Fruit fly (Drosophila melanogaster) whole organism, wandering third instar larva: ENCODE results near the gene phol.

Experiments
- Abd-B ChIP-seq: fragments of >200 bp; optimal IDR thresholded peaks from 2 replicates; lab custom pipeline; 2017; ENCODE audit warnings: missing biosample characterization, missing genetic modification characterization
- CG32264 ChIP-seq: fragments of 200-800 bp; sonication (Bioruptor generic); optimal IDR thresholded peaks from 2 replicates; lab custom pipeline; 2016; ENCODE audit warnings: missing biosample characterization, missing genetic modification characterization
- CG9705 ChIP-seq: fragments of 200-800 bp; sonication (Bioruptor generic); optimal IDR thresholded peaks from 2 replicates; lab custom pipeline; 2018; ENCODE audit warnings: missing biosample characterization, mild to moderate bottlenecking, missing genetic modification characterization
- CrebA ChIP-seq: fragments of 200-800 bp; sonication (Bioruptor generic); optimal IDR thresholded peaks from 2 replicates; lab custom pipeline; 2016; ENCODE audit warnings: missing biosample characterization, mild to moderate bottlenecking, missing genetic modification characterization, borderline replicate concordance
- Dfd ChIP-seq: fragments of >200 bp; optimal IDR thresholded peaks from 2 replicates; lab custom pipeline; 2017; ENCODE audit warnings: missing biosample characterization, missing genetic modification characterization
- Dif ChIP-seq: fragments of 200-275, 200-300 bp; sonication (Bioruptor generic); optimal IDR thresholded peaks from 2 replicates; lab custom pipeline; 2018; ENCODE audit warnings: missing biosample characterization, missing genetic modification characterization; ENCODE audit not compliant: partially characterized antibody
- GATAd ChIP-seq: sonication (Bioruptor generic); optimal IDR thresholded peaks from 2 replicates; lab custom pipeline; 2016; ENCODE audit warnings: missing biosample characterization, missing genetic modification characterization
- HLH106 ChIP-seq: fragments of 200-800 bp; optimal IDR thresholded peaks from 3 replicates; lab custom pipeline; 2019; ENCODE audit warnings: missing biosample characterization, mild to moderate bottlenecking, missing genetic modification characterization, moderate library complexity
- Hnf4 ChIP-seq: fragments of 200-800 bp; sonication (Bioruptor generic); optimal IDR thresholded peaks from 2 replicates; lab custom pipeline; 2016; ENCODE audit warnings: missing biosample characterization, mild to moderate bottlenecking, missing genetic modification characterization
- Hr78 ChIP-seq: fragments of >200 bp; optimal IDR thresholded peaks from 2 replicates; lab custom pipeline; 2017; ENCODE audit warnings: missing biosample characterization, missing genetic modification characterization
- Hr83 ChIP-seq: fragments of 200-300 bp; sonication (Bioruptor generic); optimal IDR thresholded peaks from 2 replicates; lab custom pipeline; 2016; ENCODE audit warnings: missing biosample characterization, mild to moderate bottlenecking, missing genetic modification characterization, moderate library complexity; ENCODE audit not compliant: poor library complexity, severe bottlenecking
- Jra ChIP-seq: sonication (Bioruptor generic); optimal IDR thresholded peaks from 2 replicates; lab custom pipeline; 2016; ENCODE audit warnings: missing biosample characterization, missing genetic modification characterization
- Mio ChIP-seq: sonication (Bioruptor generic); optimal IDR thresholded peaks from 2 replicates; lab custom pipeline; 2016; ENCODE audit warnings: missing biosample characterization, missing genetic modification characterization
- Myc ChIP-seq: fragments of >200 bp; optimal IDR thresholded peaks from 2 replicates; lab custom pipeline; 2017
- N ChIP-seq: fragments of >200 bp; optimal IDR thresholded peaks from 2 replicates; lab custom pipeline; 2018; ENCODE audit warnings: missing biosample characterization, missing external identifiers, missing genetic modification characterization
- OdsH ChIP-seq: fragments of 200-800 bp; sonication (Bioruptor generic); optimal IDR thresholded peaks from 2 replicates; lab custom pipeline; 2016; ENCODE audit warnings: missing biosample characterization, mild to moderate bottlenecking, missing genetic modification characterization
- Rel ChIP-seq, 2 experiments: fragments of 200-800 bp; sonication (Bioruptor generic) in 1 of 2; optimal IDR thresholded peaks; 2 replicates in 1 of 2; 3 replicates in 1 of 2; lab custom pipeline; 2016 to 2019; ENCODE audit warnings: mild to moderate bottlenecking in 2 of 2, missing biosample characterization in 2 of 2, missing genetic modification characterization in 2 of 2, moderate library complexity in 1 of 2
- Sp1 ChIP-seq: fragments of 200-800 bp; sonication (Bioruptor generic); optimal IDR thresholded peaks from 3 replicates; lab custom pipeline; 2019; ENCODE audit warnings: missing biosample characterization, mild to moderate bottlenecking, missing genetic modification characterization, moderate library complexity
- Vsx2 ChIP-seq: fragments of 200-300, 225-300 bp; sonication (Bioruptor generic); optimal IDR thresholded peaks from 2 replicates; lab custom pipeline; 2018; ENCODE audit warnings: missing biosample characterization, missing genetic modification characterization; ENCODE audit not compliant: partially characterized antibody
- br ChIP-seq: fragments of 200-800 bp; sonication (Bioruptor generic); optimal IDR thresholded peaks from 2 replicates; lab custom pipeline; 2016; ENCODE audit warnings: missing biosample characterization, missing genetic modification characterization
- brk ChIP-seq: fragments of 200-800 bp; sonication (Bioruptor generic); optimal IDR thresholded peaks from 2 replicates; lab custom pipeline; 2016; ENCODE audit warnings: missing biosample characterization, mild to moderate bottlenecking, missing genetic modification characterization
- dl ChIP-seq, 2 experiments: fragments of 175-275, 200-275 bp in 1 of 2; fragments of 200-275 bp in 1 of 2; sonication (Bioruptor generic); optimal IDR thresholded peaks; lab custom pipeline; 2018; ENCODE audit warnings: mild to moderate bottlenecking in 2 of 2, missing biosample characterization in 2 of 2, missing genetic modification characterization in 2 of 2, moderate library complexity in 2 of 2; ENCODE audit not compliant: partially characterized antibody in 2 of 2, insufficient read depth in 1 of 2
- dmrt93B ChIP-seq: fragments of 200-800 bp; sonication (Bioruptor generic); optimal IDR thresholded peaks from 2 replicates; lab custom pipeline; 2018; ENCODE audit warnings: missing biosample characterization, mild to moderate bottlenecking, missing genetic modification characterization
- dsf ChIP-seq: sonication (Bioruptor generic); optimal IDR thresholded peaks from 2 replicates; lab custom pipeline; 2016; ENCODE audit warnings: missing biosample characterization, missing genetic modification characterization, borderline replicate concordance
- ey ChIP-seq: fragments of 200-800 bp; sonication (Bioruptor generic); optimal IDR thresholded peaks from 2 replicates; lab custom pipeline; 2016; ENCODE audit warnings: missing biosample characterization, missing genetic modification characterization
- foxo ChIP-seq, 2 experiments: fragments of 200-800 bp; sonication (Bioruptor generic); optimal IDR thresholded peaks; 2 replicates in 1 of 2; 3 replicates in 1 of 2; lab custom pipeline; 2016 to 2017; ENCODE audit warnings: missing biosample characterization in 2 of 2, missing genetic modification characterization in 2 of 2
- fru ChIP-seq: fragments of 200-800 bp; sonication (Bioruptor generic); optimal IDR thresholded peaks from 3 replicates; lab custom pipeline; 2016; ENCODE audit warnings: missing biosample characterization, mild to moderate bottlenecking, missing genetic modification characterization
- h ChIP-seq: fragments of 200-800 bp; sonication (Bioruptor generic); optimal IDR thresholded peaks from 3 replicates; lab custom pipeline; 2016; ENCODE audit warnings: missing biosample characterization, mild to moderate bottlenecking, missing genetic modification characterization
- jim ChIP-seq: fragments of 175-275, 200-325 bp; sonication (Bioruptor generic); optimal IDR thresholded peaks from 2 replicates; lab custom pipeline; 2016; ENCODE audit warnings: missing biosample characterization, mild to moderate bottlenecking, missing genetic modification characterization
- lola ChIP-seq: fragments of >200 bp; optimal IDR thresholded peaks from 2 replicates; lab custom pipeline; 2017; ENCODE audit warnings: missing biosample characterization, missing genetic modification characterization
- pan ChIP-seq: fragments of >200 bp; optimal IDR thresholded peaks from 2 replicates; lab custom pipeline; 2017
- psq ChIP-seq: fragments of 200-800 bp; sonication (Bioruptor generic); optimal IDR thresholded peaks from 3 replicates; lab custom pipeline; 2017; ENCODE audit warnings: missing biosample characterization, mild to moderate bottlenecking, missing genetic modification characterization, moderate library complexity
- rgr ChIP-seq: fragments of 200-800 bp; sonication (Bioruptor generic); optimal IDR thresholded peaks from 3 replicates; lab custom pipeline; 2016; ENCODE audit warnings: missing biosample characterization, mild to moderate bottlenecking, missing genetic modification characterization
- sage ChIP-seq: fragments of 200-800 bp; sonication (Bioruptor generic); optimal IDR thresholded peaks from 2 replicates; lab custom pipeline; 2016; ENCODE audit warnings: missing biosample characterization, mild to moderate bottlenecking, missing genetic modification characterization
- sv ChIP-seq: fragments of 200-800 bp; sonication (Bioruptor generic); optimal IDR thresholded peaks from 3 replicates; lab custom pipeline; 2016; ENCODE audit warnings: missing biosample characterization, missing genetic modification characterization
- tai ChIP-seq: sonication (Bioruptor generic); optimal IDR thresholded peaks from 2 replicates; lab custom pipeline; 2016; ENCODE audit warnings: missing biosample characterization, missing genetic modification characterization
- usp ChIP-seq: fragments of >200 bp; optimal IDR thresholded peaks from 2 replicates; lab custom pipeline; 2017; ENCODE audit warnings: missing biosample characterization, missing genetic modification characterization
- woc ChIP-seq: sonication (Bioruptor generic); optimal IDR thresholded peaks from 2 replicates; lab custom pipeline; 2016; ENCODE audit warnings: missing biosample characterization, mild to moderate bottlenecking, missing genetic modification characterization

Gene phol

dm6 chr3L:9460775-9461491, 4.9 kb upstream of the phol start, which contains the start of the genes CG3434 and CG44838:
Gene CG3434, minus strand, starts transcription at chr3L:9460799.
Gene CG44838, plus strand, starts transcription at chr3L:9461050.
- TF ChIP-seq CrebA (GFP tag; lab: Kevin White, UChicago) (no peak), psq (GFP tag; lab: Kevin White, UChicago) (peak; percentile 85), br (GFP tag; lab: Kevin White, UChicago) (peak; percentile 77), HLH106 (tag; lab: Kevin White, UChicago) (peak; percentile 76), Dif (no peak), OdsH (peak; percentile 71), usp (no peak), ey (peak; percentile 76), Hr83 (peak; percentile 70), Jra (GFP tag; lab: Kevin White, UChicago) (peak; percentile 79), fru (GFP tag; lab: Kevin White, UChicago) (peak; percentile 77), Hnf4 (GFP tag; lab: Kevin White, UChicago) (peak; percentile 76), Hr78 (GFP tag; lab: Kevin White, UChicago) (no peak), GATAd (no peak), jim (GFP tag; lab: Kevin White, UChicago) (no peak), woc (peak; percentile 79), foxo (GFP tag; optimal IDR thresholded peaks at IDR 0.05; lab: Kevin White, UChicago) (peak in 1 of 2 experiments; percentile 82), Dfd (GFP tag; lab: Kevin White, UChicago) (no peak), N (GFP tag; lab: Kevin White, UChicago) (no peak), sv (GFP tag; lab: Kevin White, UChicago) (peak; percentile 84), rgr (GFP tag; lab: Kevin White, UChicago) (peak; percentile 82), dsf (peak; percentile 70), Sp1 (GFP tag; lab: Kevin White, UChicago) (peak; percentile 73), Myc (lab: Kevin White, UChicago) (peak; percentile 92), dl (GFP tag; optimal IDR thresholded peaks at IDR 0.05; lab: Kevin White, UChicago; ENCODE audit: insufficient read depth in 1 of 2, partially characterized antibody in 2 of 2) (no peak), sage (GFP tag; lab: Kevin White, UChicago) (peak; percentile 78), CG9705 (GFP tag; lab: Kevin White, UChicago) (peak; percentile 61), dmrt93B (GFP tag; lab: Kevin White, UChicago) (peak; percentile 42), tai (GFP tag; lab: Kevin White, UChicago) (peak; percentile 69), h (GFP tag; lab: Kevin White, UChicago) (peak; percentile 89), Rel (GFP tag; optimal IDR thresholded peaks at IDR 0.05; lab: Kevin White, UChicago) (peak; percentile 34), Rel (tag; optimal IDR thresholded peaks at IDR 0.05; lab: Kevin White, UChicago) (peak; percentile 96), brk (peak; percentile 57)

DNA sequence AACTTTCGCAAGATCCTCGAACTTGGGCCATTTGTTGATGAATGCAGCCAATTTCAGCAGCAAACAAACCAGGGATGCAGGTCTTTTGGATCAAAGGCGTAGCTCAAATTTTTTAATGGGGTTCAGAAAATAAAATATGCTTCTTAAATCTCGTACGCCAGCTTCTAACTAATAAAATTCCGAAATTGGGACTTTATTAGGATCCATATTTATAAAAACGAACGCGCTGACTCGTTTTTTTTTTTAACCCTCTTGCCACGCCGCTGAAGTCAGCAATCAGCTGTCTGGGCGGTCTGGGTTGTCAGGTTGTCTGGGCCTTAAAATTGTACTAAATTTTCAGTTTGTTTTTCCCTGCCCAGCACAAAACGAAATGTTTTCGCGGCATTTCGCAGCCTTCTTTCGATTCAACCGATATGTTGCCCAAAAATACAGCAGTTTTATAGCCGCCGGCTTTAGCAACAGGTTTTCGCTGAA, 1.6 kb upstream of the phol start, which contains the start of gene CG3437:
Gene CG3437, minus strand, starts transcription at position 51 of the 474 bp plus-strand sequence.
- TF ChIP-seq woc (peak; percentile 99), h (GFP tag; lab: Kevin White, UChicago) (peak; percentile 99), Dif (no peak), CrebA (GFP tag; lab: Kevin White, UChicago) (no peak), dl (GFP tag; optimal IDR thresholded peaks at IDR 0.05; lab: Kevin White, UChicago; ENCODE audit: insufficient read depth in 1 of 2, partially characterized antibody in 2 of 2) (no peak), usp (no peak), Vsx2 (no peak), brk (peak; percentile 98), Rel (GFP tag; optimal IDR thresholded peaks at IDR 0.05; lab: Kevin White, UChicago) (peak; percentile 95), Rel (tag; optimal IDR thresholded peaks at IDR 0.05; lab: Kevin White, UChicago) (peak; percentile 89), OdsH (peak; percentile 99), Sp1 (GFP tag; lab: Kevin White, UChicago) (peak; percentile 100), pan (lab: Kevin White, UChicago) (no peak), lola (GFP tag; lab: Kevin White, UChicago) (no peak), Abd-B (GFP tag; lab: Kevin White, UChicago) (no peak), dmrt93B (GFP tag; lab: Kevin White, UChicago) (peak; percentile 99), psq (GFP tag; lab: Kevin White, UChicago) (peak; percentile 97), foxo (GFP tag; optimal IDR thresholded peaks at IDR 0.05; lab: Kevin White, UChicago) (peak; percentile 99 to 100), sage (GFP tag; lab: Kevin White, UChicago) (peak; percentile 98), Hr83 (peak; percentile 99), br (GFP tag; lab: Kevin White, UChicago) (peak; percentile 99), GATAd (peak; percentile 98), Dfd (GFP tag; lab: Kevin White, UChicago) (peak; percentile 92), Mio (peak; percentile 97), Hr78 (GFP tag; lab: Kevin White, UChicago) (no peak), HLH106 (tag; lab: Kevin White, UChicago) (peak; percentile 99), sv (GFP tag; lab: Kevin White, UChicago) (peak; percentile 98), Myc (lab: Kevin White, UChicago) (no peak), CG32264 (peak; percentile 99), Hnf4 (GFP tag; lab: Kevin White, UChicago) (peak; percentile 99), fru (GFP tag; lab: Kevin White, UChicago) (peak; percentile 99), N (GFP tag; lab: Kevin White, UChicago) (no peak), dsf (peak; percentile 96), ey (peak; percentile 99), jim (GFP tag; lab: Kevin White, UChicago) (peak; percentile 91), CG9705 (GFP tag; lab: Kevin White, UChicago) (peak; percentile 99), Jra (GFP tag; lab: Kevin White, UChicago) (peak; percentile 98), tai (GFP tag; lab: Kevin White, UChicago) (no peak), rgr (GFP tag; lab: Kevin White, UChicago) (peak; percentile 100)
